Worm (Caenorhabditis elegans) whole organism, late embryonic: Measurements from ENCODE around the gene F28C6.10.

Experiments
- K09A11.1 ChIP-seq: sonication (generic microtip); optimal IDR thresholded peaks from 2 replicates; lab custom pipeline; 2017; ENCODE audit warnings: antibody characterized with exemption, mild to moderate bottlenecking, missing genetic modification characterization, missing compliant biosample characterization; ENCODE audit not compliant: insufficient read depth
- ceh-48 ChIP-seq: sonication (generic microtip); optimal IDR thresholded peaks from 2 replicates; lab custom pipeline; 2016; ENCODE audit warnings: missing genetic modification characterization, inconsistent platforms, missing compliant biosample characterization
- dmd-4 ChIP-seq: sonication (generic microtip); optimal IDR thresholded peaks from 2 replicates; lab custom pipeline; 2016; ENCODE audit warnings: borderline replicate concordance, missing genetic modification characterization, missing compliant biosample characterization
- eyg-1 ChIP-seq: sonication (generic microtip); optimal IDR thresholded peaks from 2 replicates; lab custom pipeline; 2016; ENCODE audit warnings: missing genotype, missing genetic modification characterization, missing compliant biosample characterization
- madf-2 ChIP-seq: sonication (generic microtip); optimal IDR thresholded peaks from 2 replicates; lab custom pipeline; 2017; ENCODE audit warnings: missing genetic modification characterization, missing compliant biosample characterization
- nhr-11 ChIP-seq: fragments of 150-350 bp; optimal IDR thresholded peaks from 2 replicates; lab custom pipeline; 2014; ENCODE audit warnings: missing biosample characterization, missing genetic modification characterization
- npax-4 ChIP-seq: sonication (generic microtip); optimal IDR thresholded peaks from 2 replicates; lab custom pipeline; 2016; ENCODE audit warnings: missing genetic modification characterization, missing compliant biosample characterization
- pat-9 ChIP-seq: fragments of 200-800 bp; sonication (Bioruptor generic); optimal IDR thresholded peaks from 2 replicates; lab custom pipeline; 2018; ENCODE audit warnings: mild to moderate bottlenecking, missing genetic modification characterization, moderate library complexity, missing compliant biosample characterization
- pha-4 ChIP-seq: fragments of 150-350 bp; optimal IDR thresholded peaks from 2 replicates; lab custom pipeline; 2018; ENCODE audit warnings: missing biosample characterization, missing genetic modification reagents, missing genetic modification characterization
- pqm-1 ChIP-seq: sonication (generic microtip); optimal IDR thresholded peaks from 2 replicates; lab custom pipeline; 2016; ENCODE audit warnings: missing genetic modification characterization, missing compliant biosample characterization
- pros-1 ChIP-seq: fragments of 150-350 bp; optimal IDR thresholded peaks from 2 replicates; lab custom pipeline; 2014; ENCODE audit warnings: missing biosample characterization, missing genetic modification reagents, missing genetic modification characterization
- sox-4 ChIP-seq: sonication (generic microtip); optimal IDR thresholded peaks from 2 replicates; lab custom pipeline; 2017; ENCODE audit warnings: mild to moderate bottlenecking, missing genetic modification characterization, inconsistent platforms, missing compliant biosample characterization

DNA sequence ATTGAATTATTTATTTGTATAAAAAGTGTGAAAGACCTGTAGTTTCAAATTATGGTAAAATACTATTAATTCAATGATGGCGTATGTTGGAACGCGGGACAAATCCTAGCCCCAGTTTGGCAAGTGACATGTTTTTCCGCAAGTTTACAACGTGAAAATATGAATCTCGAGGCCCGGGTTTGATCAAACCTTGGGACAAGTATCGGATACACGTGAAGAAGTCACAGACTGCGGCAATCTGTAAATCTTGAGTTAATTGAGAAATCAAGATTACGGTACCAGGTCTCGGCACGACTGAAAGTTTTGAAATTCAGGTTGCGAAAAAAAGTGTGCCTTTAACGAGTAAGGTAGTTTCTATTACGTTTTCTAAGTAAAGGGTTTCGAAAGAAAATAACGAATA is 24.7 kb upstream of the F28C6.10 start:
- TF ChIP-seq eyg-1 (tag; lab: Kevin White, UChicago) (no peak), madf-2 (tag; lab: Kevin White, UChicago) (no peak), pros-1 (tag; lab: Kevin White, UChicago) (no peak), ceh-48 (tag; lab: Kevin White, UChicago) (no peak), dmd-4 (tag; lab: Kevin White, UChicago) (no peak), npax-4 (no peak), nhr-11 (no peak), pat-9 (tag; lab: Kevin White, UChicago) (no peak), pha-4 (tag; lab: Kevin White, UChicago) (no peak), pqm-1 (tag; lab: Kevin White, UChicago) (no peak), K09A11.1 (tag; lab: Kevin White, UChicago) (no peak), sox-4 (tag; lab: Kevin White, UChicago) (no peak)
